Fruit fly (Drosophila melanogaster): ENCODE data around the gene CG9123.

Gene CG9123

DNA sequence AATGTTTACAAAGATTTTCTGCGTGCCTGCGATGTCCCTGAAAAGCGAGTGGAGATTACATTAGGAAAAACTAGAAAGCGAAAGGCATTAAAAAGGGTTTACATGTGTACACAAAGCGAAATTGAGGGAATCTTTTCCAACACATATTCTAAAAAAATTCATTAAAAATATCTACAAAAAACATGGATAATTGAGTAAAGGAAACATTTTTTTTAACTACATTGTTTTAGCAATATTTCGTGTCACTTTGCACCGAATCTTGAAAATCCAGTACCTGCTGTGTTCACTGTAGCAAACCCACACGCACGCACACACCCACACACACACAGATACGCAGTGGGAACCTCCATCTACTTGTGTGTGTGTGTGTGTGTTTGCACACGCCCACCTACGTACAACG is 37.7 kb downstream of the CG9123 start:
- TF ChIP-seq fkh (GFP tag; optimal IDR thresholded peaks at IDR 0.05) = no peak
- TF ChIP-seq dsx (GFP tag; optimal IDR thresholded peaks at IDR 0.05; ENCODE audit: poor library complexity, severe bottlenecking) = no peak
- peak; percentile 10 for TF ChIP-seq CG10631 (GFP tag; optimal IDR thresholded peaks at IDR 0.05)
- peak; percentile 25 for TF ChIP-seq Hr39 (GFP tag; optimal IDR thresholded peaks at IDR 0.05)
- peak; percentile 17 for TF ChIP-seq pdm3 (GFP tag; optimal IDR thresholded peaks at IDR 0.05)
- TF ChIP-seq Ets21C (GFP tag; optimal IDR thresholded peaks at IDR 0.05) = no peak
- peak; percentile 1 for TF ChIP-seq CG11902 (GFP tag; optimal IDR thresholded peaks at IDR 0.05)
- no peak for TF ChIP-seq Met (GFP tag; optimal IDR thresholded peaks at IDR 0.05)
- peak; percentile 2 for TF ChIP-seq topi (GFP tag; optimal IDR thresholded peaks at IDR 0.05)
- TF ChIP-seq CG6792 (GFP tag; optimal IDR thresholded peaks at IDR 0.05) = no peak
- TF ChIP-seq CG6276 (GFP tag; optimal IDR thresholded peaks at IDR 0.05) = no peak
- TF ChIP-seq CG11762 (GFP tag; optimal IDR thresholded peaks at IDR 0.05; ENCODE audit: insufficient read depth) = no peak
- TF ChIP-seq lz (GFP tag; optimal IDR thresholded peaks at IDR 0.05) = peak; percentile 29
- TF ChIP-seq OdsH (GFP tag; optimal IDR thresholded peaks at IDR 0.05) = peak; percentile 3
- TF ChIP-seq Eip78C (GFP tag) = peak; percentile 67
- no peak for TF ChIP-seq Eip75B (GFP tag; optimal IDR thresholded peaks at IDR 0.05)
- no peak for TF ChIP-seq spab (GFP tag; optimal IDR thresholded peaks at IDR 0.05)
- TF ChIP-seq salr (GFP tag; optimal IDR thresholded peaks at IDR 0.05) = no peak
- no peak for TF ChIP-seq Smox (GFP tag; optimal IDR thresholded peaks at IDR 0.05)
- no peak for TF ChIP-seq Gug (GFP tag; IDR thresholded peaks at IDR 0.05)
- TF ChIP-seq CG31627 (GFP tag; optimal IDR thresholded peaks at IDR 0.05) = peak; percentile 31
- no peak for TF ChIP-seq CG1621 (tag; optimal IDR thresholded peaks at IDR 0.05)
- TF ChIP-seq esn (GFP tag; optimal IDR thresholded peaks at IDR 0.05) = peak; percentile 28
- TF ChIP-seq CG3919 (GFP tag; optimal IDR thresholded peaks at IDR 0.05) = no peak
- peak; percentile 17 for TF ChIP-seq CG32006 (GFP tag; optimal IDR thresholded peaks at IDR 0.05)
- TF ChIP-seq cyc (GFP tag; optimal IDR thresholded peaks at IDR 0.05) = peak; percentile 7

- TF ChIP-seq CG15336 (GFP tag; IDR thresholded peaks at IDR 0.05) (no peak), ss (GFP tag; optimal IDR thresholded peaks at IDR 0.05) (no peak), vri (GFP tag; optimal IDR thresholded peaks at IDR 0.05) (peak; percentile 84), Sox102F (GFP tag; optimal IDR thresholded peaks at IDR 0.05) (peak; percentile 15), svp (GFP tag) (peak; percentile 77), Eip93F (GFP tag; optimal IDR thresholded peaks at IDR 0.05) (peak; percentile 49), Lpt (GFP tag; optimal IDR thresholded peaks at IDR 0.05) (no peak), Ets96B (tag; optimal IDR thresholded peaks at IDR 0.05) (no peak), salr (GFP tag; optimal IDR thresholded peaks at IDR 0.05) (no peak), eg (GFP tag; IDR thresholded peaks at IDR 0.05) (0 out of 3 replicates have a peak, but pooled peaks have one; percentile 26), spab (GFP tag; optimal IDR thresholded peaks at IDR 0.05) (no peak), dsx (GFP tag; optimal IDR thresholded peaks at IDR 0.05; ENCODE audit: poor library complexity, severe bottlenecking) (no peak), pdm3 (GFP tag; optimal IDR thresholded peaks at IDR 0.05) (no peak), Eip78C (GFP tag) (peak; percentile 18), CG6854 (GFP tag; optimal IDR thresholded peaks at IDR 0.05) (peak; percentile 15), CG31627 (GFP tag; optimal IDR thresholded peaks at IDR 0.05) (no peak), CG32006 (GFP tag; optimal IDR thresholded peaks at IDR 0.05) (no peak), CG11762 (GFP tag; optimal IDR thresholded peaks at IDR 0.05; ENCODE audit: insufficient read depth) (no peak), fkh (GFP tag; optimal IDR thresholded peaks at IDR 0.05) (peak; percentile 75), Blimp-1 (GFP tag; optimal IDR thresholded peaks at IDR 0.05) (peak; percentile 13), Eip75B (GFP tag; optimal IDR thresholded peaks at IDR 0.05) (no peak)
Observed at dm6 chrX:15303176-15304115, 38.5 kb downstream of the CG9123 start.

Measured in whole organism, prepupa.